Worm (Caenorhabditis elegans): ENCODE results near the gene CD4.11.

Gene CD4.11

DNA sequence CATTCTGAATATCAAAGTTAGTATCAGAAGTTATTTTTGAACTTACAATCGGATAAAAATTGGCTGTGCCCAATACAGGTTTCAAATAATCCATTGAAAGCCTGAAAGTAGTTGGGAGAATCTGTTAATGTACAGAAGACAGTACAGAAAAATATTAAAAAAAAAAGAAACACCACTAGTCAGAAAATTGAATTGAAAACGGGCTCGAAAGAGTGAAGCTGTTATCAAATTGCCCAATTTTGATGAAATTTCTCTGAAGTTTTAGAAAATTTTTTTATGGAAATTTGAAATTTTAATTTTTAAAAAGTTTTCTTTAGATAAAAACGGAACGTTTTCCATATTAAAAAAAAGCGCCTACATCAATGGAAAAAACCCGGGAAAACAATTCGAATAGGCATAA, 17.8 kb upstream of the CD4.11 start, which contains the start of gene C18C4.7:
C18C4.7 (minus strand) TSS at position 101 of the 400 bp plus-strand sequence.
- TF ChIP-seq fkh-3 (tag; optimal IDR thresholded peaks at IDR 0.05) (no peak), hrde-1 (tag; optimal IDR thresholded peaks at IDR 0.05; ENCODE audit: borderline replicate concordance) (no peak), madf-3 (GFP tag; IDR thresholded peaks at IDR 0.05) (no peak), nfya-1 (tag; optimal IDR thresholded peaks at IDR 0.05; ENCODE audit: borderline replicate concordance, insufficient read depth) (no peak), gei-17 (GFP tag; optimal IDR thresholded peaks at IDR 0.05) (no peak), ztf-28 (GFP tag; IDR thresholded peaks at IDR 0.05) (no peak), attf-5 (GFP tag; optimal IDR thresholded peaks at IDR 0.05) (no peak), xnd-1 (tag; optimal IDR thresholded peaks at IDR 0.05) (no peak), dpl-1 (GFP tag; optimal IDR thresholded peaks at IDR 0.05) (no peak), hlh-12 (tag; optimal IDR thresholded peaks at IDR 0.05) (no peak), F57C9.4 (tag; optimal IDR thresholded peaks at IDR 0.05) (no peak), lin-40 (tag; optimal IDR thresholded peaks at IDR 0.05) (no peak), T26A5.8 (tag; optimal IDR thresholded peaks at IDR 0.05) (no peak), pbrm-1 (GFP tag; IDR thresholded peaks at IDR 0.05) (no peak), dox-1 (GFP tag; IDR thresholded peaks at IDR 0.05) (no peak), madf-10 (tag; optimal IDR thresholded peaks at IDR 0.05) (no peak), F49E8.2 (tag; optimal IDR thresholded peaks at IDR 0.05; ENCODE audit: insufficient read depth) (no peak), snpc-1.1 (tag; optimal IDR thresholded peaks at IDR 0.05; ENCODE audit: insufficient read depth) (no peak)

DNA sequence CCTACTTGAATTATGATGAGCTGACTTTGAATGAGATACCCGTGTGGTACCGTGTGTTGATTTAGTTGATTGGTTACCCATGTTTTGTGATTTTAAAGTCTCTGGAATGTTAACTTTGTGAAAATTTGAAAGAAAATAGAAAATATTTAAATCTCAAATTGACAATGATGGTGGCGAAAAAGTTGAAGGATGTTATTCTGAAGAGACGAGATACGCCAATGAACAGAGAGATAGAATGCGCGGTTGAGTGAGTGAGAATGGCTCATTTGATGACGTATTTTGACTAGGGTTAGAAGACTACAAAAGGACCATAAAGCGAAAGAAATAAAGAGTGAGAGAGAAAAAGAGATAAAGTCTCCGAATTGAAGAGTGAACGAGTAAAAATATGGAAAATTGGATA, 14.5 kb upstream of the CD4.11 start, which contains the start of gene glb-6:
glb-6 (minus strand) TSS at position 101 of the 400 bp plus-strand sequence.
- TF ChIP-seq Y53G8AR.9 (GFP tag; conservative IDR thresholded peaks at IDR 0.05): no peak
- no peak for TF ChIP-seq lsl-1 (GFP tag; optimal IDR thresholded peaks at IDR 0.05)
- no peak for TF ChIP-seq tlf-1 (GFP tag; optimal IDR thresholded peaks at IDR 0.05)
- TF ChIP-seq B0336.3 (GFP tag; IDR thresholded peaks at IDR 0.05): no peak
- TF ChIP-seq ztf-18 (tag; optimal IDR thresholded peaks at IDR 0.05): no peak

DNA sequence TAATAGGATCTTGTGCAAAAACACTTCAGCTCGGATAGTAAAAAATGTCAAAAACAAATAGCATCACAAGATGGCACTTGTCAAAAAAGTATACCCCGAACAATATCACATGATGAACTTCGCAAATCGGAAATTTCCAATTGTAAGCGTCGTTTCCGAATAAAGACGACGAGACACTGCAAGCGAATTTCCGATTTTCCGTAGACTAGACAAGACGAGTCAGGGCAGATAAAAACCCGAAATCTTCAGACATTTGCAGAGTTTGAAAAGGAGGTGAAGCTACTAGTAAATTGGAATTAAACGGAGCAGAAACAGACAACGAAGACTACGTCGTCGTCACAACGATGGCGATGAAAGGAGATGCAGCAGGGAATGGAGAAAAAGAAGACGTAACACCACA, 13.2 kb upstream of the CD4.11 start:
- TF ChIP-seq tbx-9 (tag; optimal IDR thresholded peaks at IDR 0.05; ENCODE audit: borderline replicate concordance) (no peak), ceh-40 (GFP tag; IDR thresholded peaks at IDR 0.05) (no peak), nfya-1 (tag; optimal IDR thresholded peaks at IDR 0.05; ENCODE audit: borderline replicate concordance, insufficient read depth) (no peak), ceh-27 (GFP tag; optimal IDR thresholded peaks at IDR 0.05) (no peak), attf-5 (GFP tag; optimal IDR thresholded peaks at IDR 0.05) (no peak), ztf-22 (GFP tag; optimal IDR thresholded peaks at IDR 0.05) (no peak), F37B4.10 (GFP tag; IDR thresholded peaks at IDR 0.05) (no peak), F49E8.2 (tag; optimal IDR thresholded peaks at IDR 0.05; ENCODE audit: insufficient read depth) (no peak), ztf-18 (tag; optimal IDR thresholded peaks at IDR 0.05) (no peak), madf-6 (GFP tag; IDR thresholded peaks at IDR 0.05) (no peak), B0261.1 (tag; optimal IDR thresholded peaks at IDR 0.05) (no peak), tlf-1 (GFP tag; optimal IDR thresholded peaks at IDR 0.05) (no peak), nhr-90 (tag; optimal IDR thresholded peaks at IDR 0.05) (no peak), F23B12.7 (tag; optimal IDR thresholded peaks at IDR 0.05; ENCODE audit: insufficient read depth) (no peak)

DNA sequence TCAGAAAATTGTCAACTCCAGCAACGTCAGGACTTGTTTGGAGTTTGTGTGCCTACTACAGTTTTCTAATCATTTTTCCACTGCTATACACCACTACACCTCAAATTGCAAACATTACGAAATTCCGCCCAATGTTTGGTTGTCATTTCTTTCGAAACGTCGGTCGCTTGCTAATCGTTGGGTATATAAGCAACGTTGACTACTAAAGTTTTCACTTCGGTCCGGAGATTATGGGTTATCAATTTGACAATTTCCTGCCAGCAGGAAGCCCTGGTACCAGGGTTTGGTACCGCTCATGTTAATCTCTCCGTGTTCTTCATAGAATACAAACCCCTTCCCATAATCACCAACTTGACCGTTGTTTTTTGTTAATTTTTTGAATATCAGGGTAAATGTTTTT, 8.9 kb upstream of the CD4.11 start:
- TF ChIP-seq pha-4 (tag; optimal IDR thresholded peaks at IDR 0.05): peak; percentile 83
- TF ChIP-seq aptf-2 (GFP tag; conservative IDR thresholded peaks at IDR 0.05): no peak
- no peak for TF ChIP-seq cebp-2 (GFP tag; IDR thresholded peaks at IDR 0.05)
- peak; percentile 37 to 75 for TF ChIP-seq let-607 (tag; optimal IDR thresholded peaks at IDR 0.05)
- no peak for TF ChIP-seq ets-4 (GFP tag; optimal IDR thresholded peaks at IDR 0.05)
- peak; percentile 83 for TF ChIP-seq cebp-1 (GFP tag; IDR thresholded peaks at IDR 0.05)
- peak; percentile 95 for TF ChIP-seq cebp-1 (tag; optimal IDR thresholded peaks at IDR 0.05)
- peak; percentile 32 for TF ChIP-seq nhr-90 (tag; optimal IDR thresholded peaks at IDR 0.05)
- peak; percentile 63 for TF ChIP-seq repo-1 (tag; optimal IDR thresholded peaks at IDR 0.05)
- TF ChIP-seq lin-54 (GFP tag; optimal IDR thresholded peaks at IDR 0.05): peak; percentile 6
- TF ChIP-seq snpc-4 (GFP tag; optimal IDR thresholded peaks at IDR 0.05): peak; percentile 78
- peak; percentile 92 to 99 (median 98) for TF ChIP-seq snpc-4 (tag; optimal IDR thresholded peaks at IDR 0.05)
- peak; percentile 66 for TF ChIP-seq nhr-80 (tag; optimal IDR thresholded peaks at IDR 0.05)
- no peak for TF ChIP-seq ceh-100 (GFP tag; IDR thresholded peaks at IDR 0.05)
